Fruit fly (Drosophila melanogaster): Measurements from ENCODE around the gene CG31230.

The CG31230 gene

DNA sequence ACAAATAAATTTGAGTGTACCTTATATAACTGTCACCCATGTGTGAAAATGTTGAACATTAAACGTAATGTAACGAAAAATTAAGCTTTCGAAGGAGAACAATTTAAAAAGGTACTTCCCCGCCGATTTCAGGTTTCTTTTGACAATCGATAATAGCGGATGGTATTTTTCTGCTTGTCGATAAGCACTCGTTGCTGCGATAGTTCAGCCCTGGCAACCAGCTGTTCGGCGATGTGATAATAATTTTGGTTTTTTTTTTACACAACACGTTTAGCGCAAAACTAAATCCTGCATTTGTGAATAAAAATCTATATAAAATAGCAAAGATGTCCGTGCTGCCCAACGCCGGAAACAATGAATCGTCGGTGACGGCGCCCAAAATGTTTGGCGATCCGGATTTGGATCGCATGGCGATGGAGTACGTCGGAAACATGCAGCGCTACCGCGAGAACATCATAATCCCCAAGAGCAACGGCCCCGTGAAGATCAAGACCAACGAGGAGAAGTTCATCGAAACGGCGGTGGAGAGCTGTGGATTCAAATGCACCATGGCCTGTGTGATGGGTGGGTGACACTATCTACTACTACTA, 3.7 kb upstream of the CG31230 start, which contains the start of gene CG31229:
CG31229 (plus strand) TSS at position 194 of the 590 bp plus-strand sequence.
- no peak for TF ChIP-seq Pif1B (GFP tag; optimal IDR thresholded peaks at IDR 0.05)
- peak; percentile 67 for TF ChIP-seq EcR (GFP tag; optimal IDR thresholded peaks at IDR 0.05)

DNA sequence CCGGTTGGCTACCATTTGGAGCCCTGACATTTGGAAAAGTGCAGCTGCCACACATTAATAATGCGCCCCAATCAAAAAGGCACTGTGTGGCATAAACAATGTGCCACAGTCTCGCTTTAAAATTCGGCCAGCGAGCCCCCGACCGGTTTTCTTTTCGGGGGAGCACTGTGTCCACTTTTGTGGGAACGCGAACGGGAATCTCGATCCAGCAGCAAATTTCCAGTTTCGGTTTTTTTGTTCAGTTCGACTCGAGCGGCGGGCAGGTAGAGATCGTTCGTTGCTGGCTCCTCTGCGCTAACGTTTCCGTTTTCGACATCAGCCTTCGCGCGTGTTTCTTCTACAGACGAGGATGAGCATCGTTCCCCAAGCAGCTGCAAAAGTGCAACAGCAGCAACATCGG, 2.3 kb upstream of the CG31230 start, which contains the start of gene CG7702:
CG7702 (plus strand) TSS at position 239 of the 400 bp plus-strand sequence.
- TF ChIP-seq EcR (GFP tag; optimal IDR thresholded peaks at IDR 0.05): peak; percentile 73
- no peak for TF ChIP-seq CG8159 (tag; optimal IDR thresholded peaks at IDR 0.05)
- TF ChIP-seq CG9948 (tag; optimal IDR thresholded peaks at IDR 0.05): no peak
- TF ChIP-seq CG13204 (GFP tag; optimal IDR thresholded peaks at IDR 0.05): no peak
- TF ChIP-seq rn (GFP tag; IDR thresholded peaks at IDR 0.05): no peak
- peak; percentile 27; the same call in 1 of the 2 replicates for TF ChIP-seq Ets98B (GFP tag; IDR thresholded peaks at IDR 0.05)
- peak; percentile 57; the same call in 1 of the 3 replicates for TF ChIP-seq CG4496 (GFP tag; IDR thresholded peaks at IDR 0.05)

DNA sequence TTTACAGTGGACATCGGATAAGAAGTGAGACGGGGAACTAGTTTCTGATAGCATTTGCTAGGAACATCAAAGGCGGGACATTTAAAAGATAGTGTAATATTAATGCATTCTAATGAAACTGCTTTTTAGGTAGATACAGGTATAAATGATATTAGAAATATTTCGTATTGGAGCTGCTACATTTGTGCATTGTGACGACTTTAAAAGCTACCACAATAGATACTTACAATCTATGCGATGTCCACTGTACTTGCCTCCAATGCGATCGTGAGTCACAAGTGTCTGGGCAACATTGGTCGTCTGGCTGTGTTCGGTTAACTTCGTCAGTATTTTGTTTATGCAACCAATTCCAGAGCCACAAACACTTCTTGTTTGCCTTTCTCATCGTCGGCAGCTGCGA, 1.7 kb upstream of the CG31230 start:
- peak; percentile 73 for TF ChIP-seq CG8159 (tag; optimal IDR thresholded peaks at IDR 0.05)
- TF ChIP-seq CG8301 (tag; optimal IDR thresholded peaks at IDR 0.05): peak; percentile 78
- TF ChIP-seq gl (tag; optimal IDR thresholded peaks at IDR 0.05): peak; percentile 24
- peak; percentile 71 for TF ChIP-seq Pif1A (GFP tag; optimal IDR thresholded peaks at IDR 0.05)
- TF ChIP-seq CG32121 (GFP tag; IDR thresholded peaks at IDR 0.05): peak; percentile 78
- TF ChIP-seq D1 (tag; optimal IDR thresholded peaks at IDR 0.05): no peak
- peak; percentile 63 for TF ChIP-seq CG34367 (tag; optimal IDR thresholded peaks at IDR 0.05)
- TF ChIP-seq CG15710 (tag; optimal IDR thresholded peaks at IDR 0.05): peak; percentile 76
- 0 out of 2 replicates have a peak, but pooled peaks have one; percentile 18 for TF ChIP-seq rn (GFP tag; IDR thresholded peaks at IDR 0.05)
- no peak; the same call in none of the 2 replicates for TF ChIP-seq CG12605 (GFP tag; IDR thresholded peaks at IDR 0.05)
- peak; percentile 48 for TF ChIP-seq Pif1B (GFP tag; optimal IDR thresholded peaks at IDR 0.05)
- TF ChIP-seq CG17806 (tag; optimal IDR thresholded peaks at IDR 0.05): peak; percentile 70
- TF ChIP-seq EcR (GFP tag; optimal IDR thresholded peaks at IDR 0.05): no peak
- peak; percentile 57; the same call in 1 of the 3 replicates for TF ChIP-seq fd96Ca (GFP tag; IDR thresholded peaks at IDR 0.05)
- no peak for TF ChIP-seq CG13204 (GFP tag; optimal IDR thresholded peaks at IDR 0.05)
- TF ChIP-seq CG10348 (GFP tag; IDR thresholded peaks at IDR 0.05): 0 out of 2 replicates have a peak, but pooled peaks have one; percentile 28
- no peak for TF ChIP-seq CG14655 (GFP tag; optimal IDR thresholded peaks at IDR 0.05)
- TF ChIP-seq Ets98B (GFP tag; IDR thresholded peaks at IDR 0.05): no peak; the same call in 1 of the 2 replicates
- TF ChIP-seq CG4496 (GFP tag; IDR thresholded peaks at IDR 0.05): peak; percentile 85
- TF ChIP-seq CG9948 (tag; optimal IDR thresholded peaks at IDR 0.05): peak; percentile 66
- peak; percentile 37 for TF ChIP-seq Snoo (tag; optimal IDR thresholded peaks at IDR 0.05)

DNA sequence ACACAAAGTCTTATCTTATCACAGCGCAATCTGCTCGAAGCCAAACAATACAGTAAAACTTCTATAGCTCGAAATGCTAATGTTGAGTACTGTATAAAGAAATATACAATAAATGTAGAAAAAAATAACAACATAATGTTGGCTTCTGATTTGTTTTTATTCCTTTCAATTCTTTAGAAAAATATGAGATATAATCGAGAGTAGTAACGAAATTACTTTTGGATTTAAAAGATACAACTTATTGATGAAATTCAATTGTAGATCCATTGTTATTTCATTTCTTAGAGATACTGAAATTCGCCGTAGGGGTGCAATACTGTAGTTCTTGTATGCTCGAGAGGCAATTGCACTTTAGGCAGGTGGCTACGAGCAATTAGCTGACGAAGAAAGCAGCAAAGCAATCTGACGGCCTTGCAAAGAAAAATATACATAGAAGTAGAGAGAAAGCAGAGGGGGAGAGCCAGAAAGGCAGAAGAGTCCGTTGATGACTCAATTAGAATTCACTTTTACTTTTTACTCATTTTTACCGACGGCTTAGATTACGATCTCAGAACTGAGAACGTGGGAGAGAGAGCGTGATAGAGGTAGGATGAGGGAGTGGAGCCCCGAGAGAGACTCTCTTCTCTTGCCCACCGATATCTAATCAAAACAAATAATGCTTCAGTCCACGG, 903 bp upstream of the CG31230 start:
- TF ChIP-seq CG4496 (GFP tag; IDR thresholded peaks at IDR 0.05) (0 out of 3 replicates have a peak, but pooled peaks have one; percentile 43), rn (GFP tag; IDR thresholded peaks at IDR 0.05) (no peak), CG34367 (tag; optimal IDR thresholded peaks at IDR 0.05) (no peak), CG9948 (tag; optimal IDR thresholded peaks at IDR 0.05) (peak; percentile 42), Snoo (tag; optimal IDR thresholded peaks at IDR 0.05) (peak; percentile 14), Pif1B (GFP tag; optimal IDR thresholded peaks at IDR 0.05) (peak; percentile 52), CG15710 (tag; optimal IDR thresholded peaks at IDR 0.05) (peak; percentile 46), CG10348 (GFP tag; IDR thresholded peaks at IDR 0.05) (no peak), CG12605 (GFP tag; IDR thresholded peaks at IDR 0.05) (no peak), fd96Ca (GFP tag; IDR thresholded peaks at IDR 0.05) (0 out of 3 replicates have a peak, but pooled peaks have one; percentile 32), CG17806 (tag; optimal IDR thresholded peaks at IDR 0.05) (no peak), CG8159 (tag; optimal IDR thresholded peaks at IDR 0.05) (no peak), CG14655 (GFP tag; optimal IDR thresholded peaks at IDR 0.05) (no peak), gl (tag; optimal IDR thresholded peaks at IDR 0.05) (no peak), Pif1A (GFP tag; optimal IDR thresholded peaks at IDR 0.05) (no peak)

DNA sequence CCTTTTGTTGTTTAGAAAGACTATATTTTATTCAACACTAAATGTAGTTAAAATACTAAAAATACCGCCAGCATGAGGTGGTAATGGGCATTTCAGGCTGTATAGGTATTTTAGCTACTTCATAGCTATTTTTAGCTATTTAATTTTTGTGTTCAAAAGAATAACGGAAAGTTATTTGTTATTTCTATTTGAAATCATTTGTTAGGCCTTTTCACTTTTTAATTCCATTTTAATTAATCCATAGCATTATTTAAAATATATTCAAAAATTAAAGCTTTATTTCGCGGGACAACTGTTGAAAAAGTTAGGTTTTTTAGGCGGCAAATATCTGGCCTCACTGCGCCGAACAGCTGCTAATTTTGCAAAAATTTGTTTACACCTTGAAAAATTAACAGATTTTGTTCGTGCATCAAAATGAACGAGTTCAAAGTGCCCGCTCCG, 6.0 kb downstream of the CG31230 start, which contains the start of the genes dind and CG7706:
dind (minus strand) TSS at position 40 of the 441 bp plus-strand sequence.
CG7706 (plus strand) TSS at position 319 of the 441 bp plus-strand sequence.
- TF ChIP-seq CG4496 (GFP tag; IDR thresholded peaks at IDR 0.05) (no peak), CG13204 (GFP tag; optimal IDR thresholded peaks at IDR 0.05) (no peak), CG15710 (tag; optimal IDR thresholded peaks at IDR 0.05) (no peak), CG9948 (tag; optimal IDR thresholded peaks at IDR 0.05) (no peak), CG34367 (tag; optimal IDR thresholded peaks at IDR 0.05) (no peak), CG17806 (tag; optimal IDR thresholded peaks at IDR 0.05) (no peak), Ets98B (GFP tag; IDR thresholded peaks at IDR 0.05) (no peak), CG32121 (GFP tag; IDR thresholded peaks at IDR 0.05) (no peak), CG8159 (tag; optimal IDR thresholded peaks at IDR 0.05) (no peak), D1 (tag; optimal IDR thresholded peaks at IDR 0.05) (no peak), EcR (GFP tag; optimal IDR thresholded peaks at IDR 0.05) (no peak), gl (tag; optimal IDR thresholded peaks at IDR 0.05) (no peak), Pif1B (GFP tag; optimal IDR thresholded peaks at IDR 0.05) (no peak), rn (GFP tag; IDR thresholded peaks at IDR 0.05) (no peak), Snoo (tag; optimal IDR thresholded peaks at IDR 0.05) (no peak), Pif1A (GFP tag; optimal IDR thresholded peaks at IDR 0.05) (no peak), CG8301 (tag; optimal IDR thresholded peaks at IDR 0.05) (no peak)
